Worm (Caenorhabditis elegans): ENCODE results near the gene F13H10.6.

DNA sequence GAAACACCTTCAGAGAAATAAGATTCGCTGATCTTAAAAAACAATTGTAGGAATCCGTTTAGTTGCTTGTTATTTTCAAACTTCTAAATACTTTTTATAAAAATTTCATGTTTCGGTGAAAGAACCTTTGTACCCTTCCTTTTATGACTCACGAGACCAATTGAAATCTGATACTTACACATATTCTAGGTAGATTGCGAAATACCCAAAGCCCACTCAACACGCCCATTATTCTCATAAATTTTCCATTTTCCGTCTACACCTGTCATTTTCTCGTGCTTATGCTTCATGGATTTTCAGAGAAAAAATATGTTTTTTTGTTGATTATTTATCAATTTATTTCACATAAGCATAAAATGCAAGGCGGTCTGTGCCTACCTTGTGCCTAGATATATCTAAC lies 2.7 kb upstream of the F13H10.6 start:
- TF ChIP-seq ama-1 (optimal IDR thresholded peaks at IDR 0.05) (no peak), aly-1 (tag; optimal IDR thresholded peaks at IDR 0.05) (no peak), tra-4 (tag; optimal IDR thresholded peaks at IDR 0.05) (no peak), flt-1 (GFP tag; IDR thresholded peaks at IDR 0.05) (no peak), hmbx-1 (tag; optimal IDR thresholded peaks at IDR 0.05) (no peak), tbx-37 (GFP tag; conservative IDR thresholded peaks at IDR 0.05) (no peak), ceh-13 (GFP tag; optimal IDR thresholded peaks at IDR 0.05) (no peak), tbx-11 (GFP tag; IDR thresholded peaks at IDR 0.05) (no peak), ets-7 (tag; optimal IDR thresholded peaks at IDR 0.05) (no peak), pes-1 (GFP tag; IDR thresholded peaks at IDR 0.05) (no peak), hmg-4 (GFP tag; optimal IDR thresholded peaks at IDR 0.05) (no peak), sea-1 (GFP tag; conservative IDR thresholded peaks at IDR 0.05) (no peak), ceh-36 (tag; optimal IDR thresholded peaks at IDR 0.05) (no peak)
